Worm (Caenorhabditis elegans) whole organism, mixed stage, embryonic: ENCODE results near the gene col-104.

Source experiments
- ceh-83 ChIP-seq: fragments of 200-800 bp; sonication (Bioruptor generic); optimal IDR thresholded peaks from 2 replicates; lab custom pipeline; 2018; ENCODE audit warnings: mild to moderate bottlenecking, missing genetic modification characterization, missing compliant biosample characterization
- flh-1 ChIP-seq: fragments of 200-800 bp; sonication (Bioruptor generic); optimal IDR thresholded peaks from 2 replicates; lab custom pipeline; 2018; ENCODE audit warnings: mild to moderate bottlenecking, missing genetic modification characterization, moderate library complexity, missing compliant biosample characterization
- lsy-2 ChIP-seq: fragments of 150-350 bp; optimal IDR thresholded peaks from 2 replicates; lab custom pipeline; 2014; ENCODE audit warnings: missing biosample characterization, missing genetic modification characterization
- nhr-76 ChIP-seq: sonication (generic microtip); optimal IDR thresholded peaks from 2 replicates; lab custom pipeline; 2017; ENCODE audit warnings: missing biosample characterization, missing genetic modification characterization

DNA sequence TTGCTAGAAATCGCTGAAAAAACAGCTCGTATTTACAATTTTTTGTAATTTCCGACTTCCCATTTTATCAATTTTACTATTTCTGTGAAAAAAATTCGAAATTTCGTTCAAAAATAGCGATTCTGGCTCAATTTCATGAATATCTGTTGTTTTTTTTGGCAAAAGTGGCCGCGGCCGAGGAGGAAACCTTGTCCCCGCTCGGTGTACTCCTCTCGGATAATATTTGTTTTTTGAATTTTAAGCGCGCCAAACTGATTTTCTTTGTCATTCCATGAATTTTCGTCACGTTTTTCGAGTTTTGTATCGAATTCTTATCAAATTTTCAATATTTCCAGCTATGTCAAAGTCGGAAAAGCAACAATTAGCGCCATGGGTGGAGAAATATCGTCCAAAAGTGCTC is 8.1 kb downstream of the col-104 start, which contains the start of gene rfc-2:
- TF ChIP-seq lsy-2 (tag; lab: Kevin White, UChicago): no peak
- TF ChIP-seq flh-1: no peak
- no peak for TF ChIP-seq ceh-83 (GFP tag; lab: Kevin White, UChicago)
- TF ChIP-seq nhr-76 (tag; lab: Kevin White, UChicago): no peak
